Fruit fly (Drosophila melanogaster) whole organism, embryonic: ENCODE data around the gene CG17777.
A peak's percentile ranks its signal among the peaks of the same experiment; 100 is the strongest.

Experiments
- Abd-B ChIP-seq: fragments of 200-800 bp; sonication (Bioruptor generic); optimal IDR thresholded peaks from 2 replicates; lab custom pipeline; 2018; ENCODE audit warnings: missing biosample characterization, mild to moderate bottlenecking, missing genetic modification characterization, moderate library complexity
- Awh ChIP-seq: fragments of 200-800 bp; sonication (Bioruptor generic); IDR thresholded peaks from 2 replicates; pipeline ENCODE4, ENCODE4 v1.3.6; 2022; ENCODE audit warnings: missing biosample characterization, missing genetic modification characterization
- CG10321 ChIP-seq: fragments of 200-800 bp; sonication (Bioruptor generic); IDR thresholded peaks from 2 replicates; pipeline ENCODE4 v1.3.6; 2022; ENCODE audit warnings: missing biosample characterization, missing genetic modification characterization
- CG11695 ChIP-seq: fragments of 200-800 bp; sonication (Bioruptor generic); IDR thresholded peaks from 3 replicates; pipeline ENCODE4 v1.3.6; 2022; ENCODE audit warnings: missing biosample characterization, missing genetic modification characterization
- CG1233 ChIP-seq: fragments of 200-800 bp; sonication (Bioruptor generic); optimal IDR thresholded peaks from 4 replicates; lab custom pipeline; 2018; ENCODE audit warnings: missing biosample characterization, mild to moderate bottlenecking, missing genetic modification characterization
- CG12391 ChIP-seq: fragments of 200-800 bp; sonication (Bioruptor generic); optimal IDR thresholded peaks from 3 replicates; lab custom pipeline; 2018; ENCODE audit warnings: missing biosample characterization, mild to moderate bottlenecking, missing genetic modification characterization, moderate library complexity
- CG12769 ChIP-seq: fragments of 200-800 bp; sonication (Bioruptor generic); optimal IDR thresholded peaks from 2 replicates; lab custom pipeline; 2019; ENCODE audit warnings: missing biosample characterization, mild to moderate bottlenecking, missing genetic modification characterization, moderate library complexity
- CG13296 ChIP-seq: fragments of 200-800 bp; sonication (Bioruptor generic); optimal IDR thresholded peaks from 3 replicates; lab custom pipeline; 2018; ENCODE audit warnings: missing biosample characterization, mild to moderate bottlenecking, missing genetic modification characterization
- CG13424 ChIP-seq: fragments of 200-800 bp; sonication (Bioruptor generic); optimal IDR thresholded peaks from 2 replicates; lab custom pipeline; 2019; ENCODE audit warnings: missing biosample characterization, mild to moderate bottlenecking, missing genetic modification characterization, moderate library complexity
- CG14441 ChIP-seq: fragments of 200-800 bp; sonication (Bioruptor generic); IDR thresholded peaks from 2 replicates; pipeline ENCODE4 v1.3.6; 2022; ENCODE audit warnings: missing biosample characterization, missing genetic modification characterization
- CG17829 ChIP-seq: fragments of 200-800 bp; optimal IDR thresholded peaks from 2 replicates; lab custom pipeline; 2019; ENCODE audit warnings: missing biosample characterization, mild to moderate bottlenecking, missing genetic modification characterization, moderate library complexity
- CG30403 ChIP-seq: fragments of 200-800 bp; sonication (Bioruptor generic); optimal IDR thresholded peaks from 3 replicates; lab custom pipeline; 2016; ENCODE audit warnings: missing biosample characterization, missing genetic modification characterization
- CG31365 ChIP-seq: fragments of 200-800 bp; sonication (Bioruptor generic); optimal IDR thresholded peaks from 2 replicates; lab custom pipeline; 2018; ENCODE audit warnings: missing biosample characterization, mild to moderate bottlenecking, missing genetic modification characterization
- CG6689 ChIP-seq: fragments of 200-800 bp; sonication (Bioruptor generic); IDR thresholded peaks from 2 replicates; pipeline ENCODE4 v1.3.6; 2022; ENCODE audit warnings: missing biosample characterization, missing genetic modification characterization
- CG7357 ChIP-seq: fragments of 200-800 bp; sonication (Bioruptor generic); IDR thresholded peaks from 3 replicates; pipeline ENCODE4 v1.3.6; 2022; ENCODE audit warnings: missing biosample characterization, missing genetic modification characterization
- CG8089 ChIP-seq: fragments of 200-800 bp; sonication (Bioruptor generic); optimal IDR thresholded peaks from 3 replicates; lab custom pipeline; 2016; ENCODE audit warnings: missing biosample characterization, missing genetic modification characterization
- CG9932 ChIP-seq: fragments of 200-800 bp; sonication (Bioruptor generic); IDR thresholded peaks from 2 replicates; pipeline ENCODE4 v1.3.6; 2022; ENCODE audit warnings: missing biosample characterization, missing genetic modification characterization
- Chrac-16 ChIP-seq: fragments of 200-800 bp; sonication (Bioruptor generic); optimal IDR thresholded peaks from 3 replicates; lab custom pipeline; 2016; ENCODE audit warnings: missing biosample characterization, missing genetic modification characterization
- D19A ChIP-seq: fragments of 200-800 bp; optimal IDR thresholded peaks from 3 replicates; lab custom pipeline; 2019; ENCODE audit warnings: missing biosample characterization, mild to moderate bottlenecking, missing genetic modification characterization, moderate library complexity
- Ets97D ChIP-seq: fragments of 200-800 bp; sonication (Bioruptor generic); optimal IDR thresholded peaks from 3 replicates; lab custom pipeline; 2016; ENCODE audit warnings: missing biosample characterization, missing genetic modification characterization
- Kr ChIP-seq: fragments of 200-800 bp; sonication (Bioruptor generic); optimal IDR thresholded peaks from 2 replicates; lab custom pipeline; 2017; ENCODE audit warnings: missing biosample characterization, mild to moderate bottlenecking, missing genetic modification characterization
- Mes4 ChIP-seq: fragments of 200-800 bp; sonication (Bioruptor generic); optimal IDR thresholded peaks from 2 replicates; lab custom pipeline; 2016; ENCODE audit warnings: missing biosample characterization, missing genetic modification characterization
- Nf-YB ChIP-seq: fragments of 200-800 bp; sonication (Bioruptor generic); optimal IDR thresholded peaks from 3 replicates; lab custom pipeline; 2019; ENCODE audit warnings: missing biosample characterization, mild to moderate bottlenecking, missing genetic modification characterization, moderate library complexity
- Nf-YC ChIP-seq: fragments of 200-800 bp; optimal IDR thresholded peaks from 3 replicates; lab custom pipeline; 2019; ENCODE audit warnings: missing biosample characterization, mild to moderate bottlenecking, missing genetic modification characterization, moderate library complexity
- Oaz ChIP-seq: fragments of 200-800 bp; sonication (Bioruptor generic); IDR thresholded peaks from 2 replicates; pipeline ENCODE4 v1.3.6; 2022; ENCODE audit warnings: missing biosample characterization, missing genetic modification characterization
- Pdp1 ChIP-seq, 2 experiments: fragments of 200-800 bp; sonication (Bioruptor generic); optimal IDR thresholded peaks; 3 replicates each; lab custom pipeline; 2016; ENCODE audit warnings: missing biosample characterization in 2 of 2, missing genetic modification characterization in 2 of 2, mild to moderate bottlenecking in 1 of 2, moderate library complexity in 1 of 2
- Trl ChIP-seq, 3 experiments: fragments of >200 bp in 2 of 3; fragments of 200-800 bp in 1 of 3; sonication (Bioruptor generic) in 1 of 3; optimal IDR thresholded peaks; 2 replicates in 1 of 3; 3 replicates in 2 of 3; lab custom pipeline; 2016 to 2017; ENCODE audit warnings: missing biosample characterization in 1 of 3, missing genetic modification characterization in 1 of 3
- ab ChIP-seq: fragments of 200-800 bp; sonication (Bioruptor generic); optimal IDR thresholded peaks from 2 replicates; lab custom pipeline; 2016; ENCODE audit warnings: missing biosample characterization, missing genetic modification characterization
- abd-A ChIP-seq: fragments of 200-800 bp; sonication (Bioruptor generic); optimal IDR thresholded peaks from 3 replicates; lab custom pipeline; 2019; ENCODE audit warnings: missing biosample characterization, mild to moderate bottlenecking, missing genetic modification characterization, moderate library complexity
- amos ChIP-seq: fragments of 200-800 bp; sonication (Bioruptor generic); IDR thresholded peaks from 2 replicates; pipeline ENCODE4 v1.3.6; 2022; ENCODE audit warnings: missing biosample characterization, missing genetic modification characterization; ENCODE audit not compliant: partially characterized antibody
- chif ChIP-seq, 2 experiments: fragments of 200-800 bp; sonication (Bioruptor generic); optimal IDR thresholded peaks; 3 replicates each; lab custom pipeline; 2016; ENCODE audit warnings: missing biosample characterization in 2 of 2, missing genetic modification characterization in 2 of 2
- crol ChIP-seq: fragments of 200-800 bp; sonication (Bioruptor generic); IDR thresholded peaks from 2 replicates; pipeline ENCODE4 v1.3.6; 2022; ENCODE audit warnings: missing biosample characterization, missing genetic modification characterization
- da ChIP-seq: fragments of 200-800 bp; sonication (Bioruptor generic); optimal IDR thresholded peaks from 2 replicates; lab custom pipeline; 2016; ENCODE audit warnings: missing biosample characterization, missing genetic modification characterization
- emc ChIP-seq: fragments of 200-800 bp; sonication (Bioruptor generic); optimal IDR thresholded peaks from 2 replicates; lab custom pipeline; 2016; ENCODE audit warnings: missing biosample characterization, missing genetic modification characterization
- ewg ChIP-seq: fragments of 200-800 bp; sonication (Bioruptor generic); optimal IDR thresholded peaks from 3 replicates; lab custom pipeline; 2017; ENCODE audit warnings: mild to moderate bottlenecking, missing biosample characterization, missing genetic modification reagents, missing genetic modification characterization
- exex ChIP-seq: fragments of 200-800 bp; sonication (Bioruptor generic); optimal IDR thresholded peaks from 4 replicates; lab custom pipeline; 2018; ENCODE audit warnings: missing biosample characterization, mild to moderate bottlenecking, missing genetic modification characterization, moderate library complexity
- fd96Cb ChIP-seq: fragments of 200-800 bp; sonication (Bioruptor generic); optimal IDR thresholded peaks from 2 replicates; lab custom pipeline; 2018; ENCODE audit warnings: missing biosample characterization, mild to moderate bottlenecking, missing genetic modification characterization, moderate library complexity
- gfzf ChIP-seq: fragments of 200-800 bp; sonication (Bioruptor generic); optimal IDR thresholded peaks from 2 replicates; lab custom pipeline; 2016; ENCODE audit warnings: missing biosample characterization, mild to moderate bottlenecking, missing genetic modification characterization, moderate library complexity
- grau ChIP-seq: fragments of 200-800 bp; optimal IDR thresholded peaks from 3 replicates; lab custom pipeline; 2019; ENCODE audit warnings: missing biosample characterization, mild to moderate bottlenecking, missing genetic modification characterization, moderate library complexity
- gsb ChIP-seq: fragments of 200-800 bp; sonication (Bioruptor generic); IDR thresholded peaks from 2 replicates; pipeline ENCODE4 v1.3.6; 2022; ENCODE audit warnings: missing biosample characterization, missing genetic modification characterization
- h ChIP-seq: fragments of >200 bp; optimal IDR thresholded peaks from 2 replicates; lab custom pipeline; 2017
- hkb ChIP-seq, 2 experiments: fragments of 200-800 bp in 1 of 2; fragments of >200 bp in 1 of 2; sonication (Bioruptor generic) in 1 of 2; IDR thresholded peaks in 1 of 2; optimal IDR thresholded peaks in 1 of 2; 2 replicates each; pipeline versions ENCODE4 v1.3.6 to Lab custom; 2017 to 2022; ENCODE audit warnings: missing biosample characterization in 1 of 2, missing genetic modification characterization in 1 of 2
- insv ChIP-seq, 2 experiments: fragments of 200-800 bp; sonication (Bioruptor generic); optimal IDR thresholded peaks; 3 replicates each; lab custom pipeline; 2016 to 2018; ENCODE audit warnings: missing biosample characterization in 2 of 2, missing genetic modification characterization in 2 of 2
- jigr1 ChIP-seq: fragments of 200-800 bp; sonication (Bioruptor generic); IDR thresholded peaks from 3 replicates; pipeline ENCODE4 v1.3.6; 2022; ENCODE audit warnings: missing biosample characterization, missing genetic modification characterization
- jumu ChIP-seq: fragments of 200-800 bp; sonication (Bioruptor generic); optimal IDR thresholded peaks from 3 replicates; lab custom pipeline; 2016; ENCODE audit warnings: missing biosample characterization, missing genetic modification characterization
- knrl ChIP-seq: fragments of 200-800 bp; sonication (Bioruptor generic); IDR thresholded peaks from 3 replicates; pipeline ENCODE4 v1.3.6; 2022; ENCODE audit warnings: missing biosample characterization, missing genetic modification characterization; ENCODE audit not compliant: partially characterized antibody
- pum ChIP-seq: fragments of 200-800 bp; sonication (Bioruptor generic); optimal IDR thresholded peaks from 2 replicates; lab custom pipeline; 2016; ENCODE audit warnings: missing biosample characterization, missing genetic modification characterization
- scrt ChIP-seq: fragments of 200-800 bp; sonication (Bioruptor generic); optimal IDR thresholded peaks from 2 replicates; lab custom pipeline; 2018; ENCODE audit warnings: missing biosample characterization, mild to moderate bottlenecking, missing genetic modification characterization, moderate library complexity
- sim ChIP-seq: fragments of 200-800 bp; sonication (Bioruptor generic); IDR thresholded peaks from 2 replicates; pipeline ENCODE4 v1.3.6; 2022; ENCODE audit warnings: missing biosample characterization, missing genetic modification characterization
- stwl ChIP-seq: fragments of 200-800 bp; sonication (Bioruptor generic); optimal IDR thresholded peaks from 3 replicates; lab custom pipeline; 2018; ENCODE audit warnings: missing biosample characterization, mild to moderate bottlenecking, missing genetic modification characterization, moderate library complexity
- tin ChIP-seq: fragments of 200-800 bp; sonication (Bioruptor generic); optimal IDR thresholded peaks from 3 replicates; lab custom pipeline; 2016; ENCODE audit warnings: missing biosample characterization, missing genetic modification characterization
- trh ChIP-seq: fragments of 200-800 bp; sonication (Bioruptor generic); optimal IDR thresholded peaks from 2 replicates; lab custom pipeline; 2016; ENCODE audit warnings: missing biosample characterization, missing genetic modification characterization

CG17777 gene

DNA sequence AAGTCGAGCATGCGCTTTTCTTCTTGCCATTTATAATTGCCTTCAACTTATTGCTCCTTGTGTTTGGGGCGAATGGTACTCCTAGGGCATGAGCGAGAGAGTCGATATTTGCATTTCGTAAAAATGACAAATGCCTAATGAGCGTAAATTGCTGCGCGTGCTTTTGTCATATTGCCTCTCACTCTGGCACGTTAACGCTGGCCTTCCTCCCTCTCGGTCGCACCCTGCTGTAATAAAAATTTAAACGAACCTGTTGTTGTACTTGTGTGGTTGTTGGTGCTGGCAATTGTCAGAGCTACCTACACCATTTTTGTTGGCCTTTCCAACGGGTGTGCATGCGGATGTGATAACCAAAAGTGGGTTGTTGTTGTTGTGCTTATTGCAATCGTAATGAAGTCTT lies 48.2 kb upstream of the CG17777 start (continued):
- no peak for TF ChIP-seq CG11695 (GFP tag; lab: Robert Waterston, UW)
- TF ChIP-seq sim (GFP tag; lab: Robert Waterston, UW) = no peak
- peak; percentile 64 for TF ChIP-seq Awh (GFP tag; lab: Robert Waterston, UW)
- no peak for TF ChIP-seq amos (GFP tag; lab: Robert Waterston, UW)
- TF ChIP-seq CG13296 = no peak
- TF ChIP-seq emc = no peak
- peak; percentile 8 for TF ChIP-seq CG12769
- TF ChIP-seq Nf-YB (GFP tag; lab: Kevin White, UChicago) = peak; percentile 79
- peak in 1 of 2 experiments; percentile 11 for TF ChIP-seq Pdp1 (GFP tag; optimal IDR thresholded peaks at IDR 0.05; lab: Kevin White, UChicago)
- TF ChIP-seq jumu (GFP tag; lab: Kevin White, UChicago) = no peak
- no peak for TF ChIP-seq CG14441 (GFP tag; lab: Robert Waterston, UW)
- TF ChIP-seq hkb (optimal IDR thresholded peaks at IDR 0.05; lab: Kevin White, UChicago) = no peak
- no peak for TF ChIP-seq hkb (GFP tag; IDR thresholded peaks at IDR 0.05; lab: Robert Waterston, UW)
- TF ChIP-seq CG12391 (tag; lab: Kevin White, UChicago) = no peak
- peak; percentile 18 for TF ChIP-seq exex (tag; lab: Kevin White, UChicago)
- peak; percentile 75 for TF ChIP-seq scrt
- no peak for TF ChIP-seq Kr (GFP tag; lab: Kevin White, UChicago)
- TF ChIP-seq CG6689 = no peak
- TF ChIP-seq gfzf (GFP tag; lab: Kevin White, UChicago) = no peak
- TF ChIP-seq ab = no peak
- TF ChIP-seq CG8089 (GFP tag; lab: Kevin White, UChicago) = no peak
- peak; percentile 80 for TF ChIP-seq Nf-YC
- no peak for TF ChIP-seq CG31365
- peak; percentile 60 for TF ChIP-seq Abd-B
- no peak for TF ChIP-seq CG9932 (GFP tag; lab: Robert Waterston, UW)
- TF ChIP-seq Trl (optimal IDR thresholded peaks at IDR 0.05; lab: Kevin White, UChicago) = peak in 1 of 2 experiments; percentile 76
- TF ChIP-seq Trl (GFP tag; optimal IDR thresholded peaks at IDR 0.05; lab: Kevin White, UChicago) = no peak
- TF ChIP-seq CG13424 (tag; lab: Kevin White, UChicago) = no peak
- TF ChIP-seq CG10321 (GFP tag; lab: Robert Waterston, UW) = peak; percentile 51
- TF ChIP-seq insv (GFP tag; optimal IDR thresholded peaks at IDR 0.05; lab: Kevin White, UChicago) = no peak
- TF ChIP-seq h (lab: Kevin White, UChicago) = no peak
- no peak for TF ChIP-seq fd96Cb (tag; lab: Kevin White, UChicago)
- TF ChIP-seq ewg = peak; percentile 79
- TF ChIP-seq knrl (GFP tag; lab: Robert Waterston, UW) = no peak

DNA sequence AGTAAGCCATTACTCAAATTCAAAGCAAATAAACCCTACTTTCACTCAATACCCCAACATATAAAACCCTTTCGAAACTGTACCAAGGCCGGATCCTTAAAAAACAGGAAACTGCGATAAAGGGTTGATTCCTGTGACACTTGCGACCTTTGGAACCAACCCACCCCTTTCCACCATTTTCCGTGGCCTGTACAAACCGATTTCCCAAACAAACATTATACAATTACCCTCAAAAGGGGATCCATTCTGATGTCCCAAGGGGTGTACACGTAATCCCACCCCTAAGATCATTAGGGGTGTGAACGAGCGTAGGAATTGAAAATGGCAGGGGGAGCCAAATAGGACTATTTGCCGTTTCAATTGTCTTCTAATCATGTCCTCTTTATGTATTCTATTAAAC lies 47.0 kb upstream of the CG17777 start:
- TF ChIP-seq abd-A (tag; lab: Kevin White, UChicago) (no peak), stwl (tag; lab: Kevin White, UChicago) (no peak), Chrac-16 (GFP tag; lab: Kevin White, UChicago) (no peak), crol (no peak), grau (tag; lab: Kevin White, UChicago) (no peak), tin (no peak), Kr (GFP tag; lab: Kevin White, UChicago) (peak; percentile 76), jigr1 (GFP tag; lab: Robert Waterston, UW) (no peak), Abd-B (no peak), CG30403 (GFP tag; lab: Kevin White, UChicago) (no peak), CG1233 (GFP tag; lab: Kevin White, UChicago) (no peak), pum (GFP tag; lab: Kevin White, UChicago) (no peak), Mes4 (GFP tag; lab: Kevin White, UChicago) (no peak), Nf-YC (peak; percentile 77), CG17829 (tag; lab: Kevin White, UChicago) (no peak), CG9932 (GFP tag; lab: Robert Waterston, UW) (no peak), CG7357 (GFP tag; lab: Robert Waterston, UW) (no peak), D19A (no peak), Ets97D (GFP tag; lab: Kevin White, UChicago) (no peak), gsb (GFP tag; lab: Robert Waterston, UW) (no peak), trh (GFP tag; lab: Kevin White, UChicago) (no peak), Oaz (no peak), da (no peak), chif (GFP tag; optimal IDR thresholded peaks at IDR 0.05; lab: Kevin White, UChicago) (no peak)
